Fruit fly (Drosophila melanogaster) whole organism, embryonic: ENCODE results near the gene Hsp22.

Experiments
- CG10209 ChIP-seq: fragments of 200-800 bp; sonication (Bioruptor generic); optimal IDR thresholded peaks from 3 replicates; lab custom pipeline; 2017; ENCODE audit warnings: missing biosample characterization, mild to moderate bottlenecking, missing genetic modification characterization, missing genetic modification reagents
- CG11247 ChIP-seq: fragments of 200-800 bp; sonication (Bioruptor generic); IDR thresholded peaks from 2 replicates; pipeline ENCODE4 v1.3.6; 2022; ENCODE audit warnings: missing biosample characterization, missing genetic modification characterization
- CG12659 ChIP-seq: fragments of 200-800 bp; sonication (Bioruptor generic); optimal IDR thresholded peaks from 3 replicates; lab custom pipeline; 2017; ENCODE audit warnings: mild to moderate bottlenecking, missing biosample characterization, missing genetic modification reagents, missing genetic modification characterization
- CG13624 ChIP-seq: fragments of 200-800 bp; sonication (Bioruptor generic); optimal IDR thresholded peaks from 2 replicates; lab custom pipeline; 2016; ENCODE audit warnings: missing biosample characterization, missing genetic modification characterization
- CG14014 ChIP-seq: fragments of 200-800 bp; sonication (Bioruptor generic); IDR thresholded peaks from 2 replicates; pipeline ENCODE4 v1.3.6; 2022; ENCODE audit warnings: missing biosample characterization, missing genetic modification characterization
- CG1529 ChIP-seq: fragments of 200-800 bp; sonication (Bioruptor generic); optimal IDR thresholded peaks from 3 replicates; lab custom pipeline; 2018; ENCODE audit warnings: missing biosample characterization, missing genetic modification characterization
- CG1647 ChIP-seq: fragments of 200-800 bp; sonication (Bioruptor generic); optimal IDR thresholded peaks from 3 replicates; lab custom pipeline; 2016; ENCODE audit warnings: missing biosample characterization, missing genetic modification characterization
- CG17186 ChIP-seq: fragments of 200-800 bp; sonication (Bioruptor generic); optimal IDR thresholded peaks from 3 replicates; lab custom pipeline; 2017; ENCODE audit warnings: missing biosample characterization, missing genetic modification reagents, missing genetic modification characterization
- CG17829 ChIP-seq: fragments of 200-800 bp; optimal IDR thresholded peaks from 2 replicates; lab custom pipeline; 2019; ENCODE audit warnings: missing biosample characterization, mild to moderate bottlenecking, missing genetic modification characterization, moderate library complexity
- CG18764 ChIP-seq: fragments of 200-800 bp; sonication (Bioruptor generic); optimal IDR thresholded peaks from 3 replicates; lab custom pipeline; 2016; ENCODE audit warnings: missing biosample characterization, missing genetic modification characterization
- CG2712 ChIP-seq: fragments of 200-800 bp; optimal IDR thresholded peaks from 3 replicates; lab custom pipeline; 2019; ENCODE audit warnings: missing biosample characterization, mild to moderate bottlenecking, missing genetic modification characterization, moderate library complexity
- CG2875 ChIP-seq: fragments of 200-800 bp; sonication (Bioruptor generic); optimal IDR thresholded peaks from 2 replicates; lab custom pipeline; 2017; ENCODE audit warnings: missing biosample characterization, mild to moderate bottlenecking, missing genetic modification characterization, missing genetic modification reagents
- CG34422 ChIP-seq: fragments of 200-800 bp; sonication (Bioruptor generic); IDR thresholded peaks from 3 replicates; pipeline ENCODE4 v1.3.6; 2022; ENCODE audit warnings: missing biosample characterization, missing genetic modification characterization
- CG3838 ChIP-seq: fragments of 200-800 bp; sonication (Bioruptor generic); optimal IDR thresholded peaks from 3 replicates; lab custom pipeline; 2016; ENCODE audit warnings: missing biosample characterization, missing genetic modification characterization
- CG6254 ChIP-seq: fragments of 200-800 bp; sonication (Bioruptor generic); optimal IDR thresholded peaks from 3 replicates; lab custom pipeline; 2017; ENCODE audit warnings: mild to moderate bottlenecking, missing biosample characterization, missing genetic modification reagents, missing genetic modification characterization
- CG6765 ChIP-seq: fragments of 200-800 bp; sonication (Bioruptor generic); optimal IDR thresholded peaks from 3 replicates; lab custom pipeline; 2017; ENCODE audit warnings: missing biosample characterization, mild to moderate bottlenecking, missing genetic modification characterization
- CG7357 ChIP-seq: fragments of 200-800 bp; sonication (Bioruptor generic); IDR thresholded peaks from 3 replicates; pipeline ENCODE4 v1.3.6; 2022; ENCODE audit warnings: missing biosample characterization, missing genetic modification characterization
- CG7372 ChIP-seq: fragments of 200-800 bp; sonication (Bioruptor generic); IDR thresholded peaks from 2 replicates; pipeline ENCODE4 v1.3.6; 2022; ENCODE audit warnings: missing biosample characterization, missing genetic modification characterization
- CG9797 ChIP-seq: fragments of 200-800 bp; sonication (Bioruptor generic); optimal IDR thresholded peaks from 3 replicates; lab custom pipeline; 2018; ENCODE audit warnings: missing biosample characterization, mild to moderate bottlenecking, missing genetic modification characterization
- Dbx ChIP-seq: fragments of 200-800 bp; sonication (Bioruptor generic); IDR thresholded peaks from 3 replicates; pipeline ENCODE4 v1.3.6; 2022; ENCODE audit warnings: missing biosample characterization, missing genetic modification characterization
- Dfd ChIP-seq, 2 experiments: fragments of >200 bp; optimal IDR thresholded peaks; 2 replicates each; lab custom pipeline; 2017; ENCODE audit warnings: missing biosample characterization in 2 of 2, missing genetic modification characterization in 2 of 2
- Dip2 ChIP-seq: fragments of 200-800 bp; sonication (Bioruptor generic); IDR thresholded peaks from 2 replicates; pipeline ENCODE4 v1.3.6; 2022; ENCODE audit warnings: missing biosample characterization, missing genetic modification characterization
- Dip3 ChIP-seq: fragments of 200-800 bp; sonication (Bioruptor generic); optimal IDR thresholded peaks from 3 replicates; lab custom pipeline; 2016; ENCODE audit warnings: missing biosample characterization, missing genetic modification characterization
- Gug ChIP-seq: fragments of 200-800 bp; sonication (Bioruptor generic); IDR thresholded peaks from 4 replicates; pipeline ENCODE4 v1.3.6; 2022; ENCODE audit warnings: missing biosample characterization, missing genetic modification characterization
- Hand ChIP-seq: fragments of 200-800 bp; sonication (Bioruptor generic); optimal IDR thresholded peaks from 2 replicates; lab custom pipeline; 2017; ENCODE audit warnings: mild to moderate bottlenecking, missing biosample characterization, missing genetic modification reagents, missing genetic modification characterization
- Ptx1 ChIP-seq: fragments of 200-800 bp; sonication (Bioruptor generic); IDR thresholded peaks from 2 replicates; pipeline ENCODE4 v1.3.6; 2022; ENCODE audit warnings: missing biosample characterization, missing genetic modification characterization
- Ravus ChIP-seq: fragments of 200-800 bp; sonication (Bioruptor generic); IDR thresholded peaks from 2 replicates; pipeline ENCODE4 v1.3.6; 2022; ENCODE audit warnings: missing biosample characterization, missing genetic modification characterization
- Rx ChIP-seq: fragments of 200-800 bp; sonication (Bioruptor generic); IDR thresholded peaks from 2 replicates; pipeline ENCODE4 v1.3.6; 2022; ENCODE audit warnings: missing biosample characterization, missing genetic modification characterization
- Six4 ChIP-seq: fragments of 200-800 bp; sonication (Bioruptor generic); optimal IDR thresholded peaks from 2 replicates; lab custom pipeline; 2016; ENCODE audit warnings: missing biosample characterization, missing genetic modification characterization
- Stat92E ChIP-seq, 3 experiments: fragments of >200 bp in 2 of 3; fragments of 200-800 bp in 1 of 3; sonication (Bioruptor generic) in 1 of 3; optimal IDR thresholded peaks; 2 replicates each; lab custom pipeline; 2017 to 2019; ENCODE audit warnings: missing biosample characterization in 3 of 3, missing genetic modification characterization in 3 of 3, mild to moderate bottlenecking in 1 of 3, moderate library complexity in 1 of 3
- TFAM ChIP-seq: fragments of 200-800 bp; sonication (Bioruptor generic); optimal IDR thresholded peaks from 2 replicates; lab custom pipeline; 2017; ENCODE audit warnings: missing biosample characterization, missing genetic modification characterization, inconsistent platforms
- Usf ChIP-seq: fragments of 200-800 bp; sonication (Bioruptor generic); optimal IDR thresholded peaks from 2 replicates; lab custom pipeline; 2017; ENCODE audit warnings: missing genotype, missing biosample characterization, missing genetic modification characterization
- ara ChIP-seq: fragments of 200-800 bp; sonication (Bioruptor generic); IDR thresholded peaks from 2 replicates; pipeline ENCODE4 v1.3.6; 2022; ENCODE audit warnings: missing biosample characterization, missing genetic modification characterization
- bab2 ChIP-seq: fragments of 200-800 bp; sonication (Bioruptor generic); optimal IDR thresholded peaks from 2 replicates; lab custom pipeline; 2016; ENCODE audit warnings: missing biosample characterization, missing genetic modification characterization
- cato ChIP-seq: fragments of 200-800 bp; sonication (Bioruptor generic); optimal IDR thresholded peaks from 2 replicates; lab custom pipeline; 2016; ENCODE audit warnings: missing biosample characterization, missing genetic modification characterization, borderline replicate concordance
- dan ChIP-seq: fragments of 200-800 bp; sonication (Bioruptor generic); IDR thresholded peaks from 2 replicates; pipeline ENCODE4 v1.3.6; 2022; ENCODE audit warnings: missing biosample characterization, missing genetic modification characterization
- dmrt11E ChIP-seq: fragments of 200-800 bp; sonication (Bioruptor generic); optimal IDR thresholded peaks from 3 replicates; lab custom pipeline; 2018; ENCODE audit warnings: missing biosample characterization, mild to moderate bottlenecking, missing genetic modification characterization, moderate library complexity
- exex ChIP-seq: fragments of 200-800 bp; sonication (Bioruptor generic); optimal IDR thresholded peaks from 4 replicates; lab custom pipeline; 2018; ENCODE audit warnings: missing biosample characterization, mild to moderate bottlenecking, missing genetic modification characterization, moderate library complexity
- fd3F ChIP-seq: fragments of 200-800 bp; sonication (Bioruptor generic); optimal IDR thresholded peaks from 2 replicates; lab custom pipeline; 2018; ENCODE audit warnings: missing biosample characterization, mild to moderate bottlenecking, missing genetic modification characterization, moderate library complexity
- grau ChIP-seq: fragments of 200-800 bp; optimal IDR thresholded peaks from 3 replicates; lab custom pipeline; 2019; ENCODE audit warnings: missing biosample characterization, mild to moderate bottlenecking, missing genetic modification characterization, moderate library complexity
- grn ChIP-seq: fragments of 200-800 bp; sonication (Bioruptor generic); optimal IDR thresholded peaks from 3 replicates; lab custom pipeline; 2017; ENCODE audit warnings: missing biosample characterization, missing genetic modification characterization
- jumu ChIP-seq: fragments of 200-800 bp; sonication (Bioruptor generic); optimal IDR thresholded peaks from 3 replicates; lab custom pipeline; 2016; ENCODE audit warnings: missing biosample characterization, missing genetic modification characterization
- kay ChIP-seq: fragments of 200-800 bp; sonication (Bioruptor generic); optimal IDR thresholded peaks from 2 replicates; lab custom pipeline; 2016; ENCODE audit warnings: missing biosample characterization, missing genetic modification characterization
- phol ChIP-seq: fragments of 200-800 bp; sonication (Bioruptor generic); optimal IDR thresholded peaks from 3 replicates; lab custom pipeline; 2018; ENCODE audit warnings: missing biosample characterization, mild to moderate bottlenecking, missing genetic modification characterization, moderate library complexity
- prd ChIP-seq, 3 experiments: fragments of >200 bp in 2 of 3; fragments of 200-800 bp in 1 of 3; sonication (Bioruptor generic) in 1 of 3; optimal IDR thresholded peaks in 2 of 3; IDR thresholded peaks in 1 of 3; 2 replicates in 2 of 3; 3 replicates in 1 of 3; pipeline versions ENCODE4 v1.3.6 to Lab custom; 2017 to 2022; ENCODE audit warnings: missing biosample characterization in 1 of 3, missing genetic modification characterization in 1 of 3
- run ChIP-seq: fragments of 200-800 bp; sonication (Bioruptor generic); optimal IDR thresholded peaks from 3 replicates; lab custom pipeline; 2018; ENCODE audit warnings: missing biosample characterization, mild to moderate bottlenecking, missing genetic modification characterization
- scrt ChIP-seq: fragments of 200-800 bp; sonication (Bioruptor generic); optimal IDR thresholded peaks from 2 replicates; lab custom pipeline; 2018; ENCODE audit warnings: missing biosample characterization, mild to moderate bottlenecking, missing genetic modification characterization, moderate library complexity
- sens-2 ChIP-seq: fragments of 200-800 bp; sonication (Bioruptor generic); IDR thresholded peaks from 2 replicates; pipeline ENCODE4 v1.3.6; 2022; ENCODE audit warnings: missing biosample characterization, missing genetic modification characterization

Hsp22 gene

dm6 chr3L:9377198-9378035, 4.7 kb downstream of the Hsp22 start, which contains the start of gene Hsp26 (continued):
- TF ChIP-seq scrt: peak; percentile 80
- TF ChIP-seq CG18764 (GFP tag; lab: Kevin White, UChicago): peak; percentile 66
- TF ChIP-seq Stat92E (GFP tag; optimal IDR thresholded peaks at IDR 0.05; lab: Kevin White, UChicago): peak in 1 of 3 experiments; percentile 59
- TF ChIP-seq dmrt11E (tag; lab: Kevin White, UChicago): peak; percentile 30
- peak; percentile 75 for TF ChIP-seq cato (GFP tag; lab: Kevin White, UChicago)
- peak; percentile 84 for TF ChIP-seq grau (tag; lab: Kevin White, UChicago)
- TF ChIP-seq Dfd (GFP tag; optimal IDR thresholded peaks at IDR 0.05; lab: Kevin White, UChicago): no peak
- no peak for TF ChIP-seq Usf (GFP tag; lab: Kevin White, UChicago)
- TF ChIP-seq Gug: peak; percentile 43; the same call in 2 of the 4 replicates
- TF ChIP-seq CG7357 (GFP tag; lab: Robert Waterston, UW): peak; percentile 61
- TF ChIP-seq CG7372 (GFP tag; lab: Robert Waterston, UW): 0 out of 2 replicates have a peak, but pooled peaks have one; percentile 35
- TF ChIP-seq CG2712: peak; percentile 89
- peak; percentile 87 for TF ChIP-seq Ptx1 (GFP tag; lab: Robert Waterston, UW)
- TF ChIP-seq Ravus: peak; percentile 32; the same call in 1 of the 2 replicates
- TF ChIP-seq ara: peak; percentile 77
- TF ChIP-seq CG1529: peak; percentile 81
- peak; percentile 18 for TF ChIP-seq grn (GFP tag; lab: Kevin White, UChicago)
- TF ChIP-seq exex (tag; lab: Kevin White, UChicago): no peak
- TF ChIP-seq CG11247 (GFP tag; lab: Robert Waterston, UW): peak; percentile 62
- peak; percentile 69 for TF ChIP-seq Six4 (GFP tag; lab: Kevin White, UChicago)
- TF ChIP-seq Hand (GFP tag; lab: Kevin White, UChicago): peak; percentile 87
- TF ChIP-seq CG6254 (GFP tag; lab: Kevin White, UChicago): peak; percentile 71
- TF ChIP-seq CG10209 (GFP tag; lab: Kevin White, UChicago): peak; percentile 80
- no peak for TF ChIP-seq prd (optimal IDR thresholded peaks at IDR 0.05; lab: Kevin White, UChicago)
- peak; percentile 79 for TF ChIP-seq prd (GFP tag; IDR thresholded peaks at IDR 0.05; lab: Robert Waterston, UW)
- peak; percentile 74 for TF ChIP-seq jumu (GFP tag; lab: Kevin White, UChicago)
- TF ChIP-seq CG9797 (GFP tag; lab: Kevin White, UChicago): no peak
- TF ChIP-seq CG34422 (GFP tag; lab: Robert Waterston, UW): peak; percentile 86; the same call in 2 of the 3 replicates
- no peak for TF ChIP-seq TFAM (GFP tag; lab: Kevin White, UChicago)
- peak; percentile 85 for TF ChIP-seq CG14014 (GFP tag; lab: Robert Waterston, UW)
- TF ChIP-seq CG17186 (GFP tag; lab: Kevin White, UChicago): no peak
- peak; percentile 60; the same call in 2 of the 3 replicates for TF ChIP-seq Dbx (GFP tag; lab: Robert Waterston, UW)
- no peak for TF ChIP-seq Dip2 (GFP tag; lab: Robert Waterston, UW)
- TF ChIP-seq kay (GFP tag; lab: Kevin White, UChicago): peak; percentile 81
- peak; percentile 83 for TF ChIP-seq bab2 (GFP tag; lab: Kevin White, UChicago)
- TF ChIP-seq phol (tag; lab: Kevin White, UChicago): peak; percentile 75
- TF ChIP-seq CG2875: peak; percentile 73
- peak; percentile 87 for TF ChIP-seq CG13624 (GFP tag; lab: Kevin White, UChicago)
- peak; percentile 67 for TF ChIP-seq fd3F (GFP tag; lab: Kevin White, UChicago)
- peak; percentile 27; the same call in 1 of the 2 replicates for TF ChIP-seq Rx (GFP tag; lab: Robert Waterston, UW)
- no peak for TF ChIP-seq dan (GFP tag; lab: Robert Waterston, UW)
- peak; percentile 34 for TF ChIP-seq CG3838 (GFP tag; lab: Kevin White, UChicago)
- peak; percentile 81 for TF ChIP-seq Dip3 (GFP tag; lab: Kevin White, UChicago)
- peak; percentile 58 for TF ChIP-seq CG1647 (GFP tag; lab: Kevin White, UChicago)
- TF ChIP-seq CG17829 (tag; lab: Kevin White, UChicago): peak; percentile 89
- TF ChIP-seq CG12659: peak; percentile 86
- TF ChIP-seq run: peak; percentile 77
- peak; percentile 74 for TF ChIP-seq CG6765 (GFP tag; lab: Kevin White, UChicago)
- peak; percentile 73 for TF ChIP-seq sens-2
